Worm (Caenorhabditis elegans): ENCODE data around the gene T12E12.6.

The T12E12.6 gene

DNA sequence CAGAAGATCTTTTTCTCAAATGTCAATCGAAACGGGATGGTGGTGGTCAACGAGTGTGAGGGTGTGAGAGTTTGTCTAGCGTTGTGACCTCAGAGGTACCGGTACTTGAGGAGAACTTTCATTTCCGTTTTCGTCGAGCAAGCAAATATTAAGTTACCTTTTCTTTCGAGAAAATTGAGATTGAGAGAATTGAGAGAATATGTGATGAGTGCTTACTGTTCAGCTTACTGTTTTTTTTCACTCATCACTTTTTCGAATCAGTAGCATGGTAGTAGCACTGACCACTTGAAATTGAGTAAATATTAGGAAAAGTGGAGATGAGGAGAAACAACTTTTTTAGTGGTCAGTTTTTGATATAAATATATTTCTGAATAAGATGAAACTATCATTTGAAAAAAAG lies at the start of gene T12E12.6:
Gene T12E12.6, minus strand, starts transcription at position 101 of the 400 bp plus-strand sequence.
- TF ChIP-seq cog-1 (tag; optimal IDR thresholded peaks at IDR 0.05): no peak

DNA sequence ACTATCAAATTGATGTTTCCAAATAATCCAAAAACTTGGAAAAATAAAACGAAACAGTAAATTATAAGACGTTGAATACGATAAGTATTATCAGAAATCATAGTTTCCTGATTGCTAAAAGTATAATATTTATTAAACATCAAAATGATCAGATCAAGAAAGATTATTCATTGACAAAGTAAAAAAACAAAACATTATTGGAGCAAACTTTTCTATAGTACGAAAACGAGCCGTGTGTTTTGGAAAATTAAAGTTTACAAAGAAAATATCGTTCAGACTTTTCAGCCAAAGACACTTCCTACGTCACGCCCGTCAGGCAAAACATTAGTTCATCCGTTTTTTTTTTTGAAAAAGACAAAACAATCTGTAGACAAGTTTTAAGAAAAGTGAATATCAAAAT lies 49.8 kb upstream of the T12E12.6 start, which contains the start of gene srsx-15:
Gene srsx-15, minus strand, starts transcription at position 101 of the 400 bp plus-strand sequence.
- TF ChIP-seq cog-1 (tag; optimal IDR thresholded peaks at IDR 0.05) (no peak), T22C8.4 (GFP tag; IDR thresholded peaks at IDR 0.05) (no peak), ref-1 (GFP tag; conservative IDR thresholded peaks at IDR 0.05) (no peak), med-1 (GFP tag; optimal IDR thresholded peaks at IDR 0.05; ENCODE audit: insufficient read depth) (no peak), flt-1 (GFP tag; IDR thresholded peaks at IDR 0.05) (no peak), ztf-29 (GFP tag; IDR thresholded peaks at IDR 0.05) (no peak), tab-1 (GFP tag; IDR thresholded peaks at IDR 0.05) (no peak), klf-2 (GFP tag; conservative IDR thresholded peaks at IDR 0.05) (no peak), ztf-23 (GFP tag; IDR thresholded peaks at IDR 0.05) (no peak)

DNA sequence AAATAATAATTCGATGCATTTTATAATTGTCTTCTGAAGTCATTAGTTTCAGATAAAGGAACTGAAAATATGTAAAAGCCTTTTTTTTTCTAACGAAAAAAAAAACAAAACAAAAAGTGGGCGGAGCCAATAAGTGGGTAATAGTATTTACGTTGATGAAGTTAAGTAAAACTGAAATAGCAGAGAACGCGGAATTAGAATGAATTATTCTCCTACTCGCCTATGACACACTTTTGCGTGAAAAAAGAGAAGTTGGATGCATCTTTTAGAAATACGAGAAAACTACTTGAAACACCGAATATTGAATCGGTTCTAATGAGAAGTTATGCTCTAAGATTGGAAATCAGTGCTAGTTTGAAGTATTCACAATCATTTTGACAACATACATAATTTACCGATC lies 45.7 kb upstream of the T12E12.6 start, which contains the start of gene srsx-16:
Gene srsx-16, minus strand, starts transcription at position 101 of the 400 bp plus-strand sequence.
- no peak for TF ChIP-seq tab-1 (GFP tag; IDR thresholded peaks at IDR 0.05)
- TF ChIP-seq ztf-29 (GFP tag; IDR thresholded peaks at IDR 0.05): no peak
- TF ChIP-seq ztf-23 (GFP tag; IDR thresholded peaks at IDR 0.05): no peak
- no peak for TF ChIP-seq klf-2 (GFP tag; conservative IDR thresholded peaks at IDR 0.05)
- TF ChIP-seq flt-1 (GFP tag; IDR thresholded peaks at IDR 0.05): no peak
- TF ChIP-seq cog-1 (tag; optimal IDR thresholded peaks at IDR 0.05): no peak
- TF ChIP-seq med-1 (GFP tag; optimal IDR thresholded peaks at IDR 0.05; ENCODE audit: insufficient read depth): no peak
- TF ChIP-seq ref-1 (GFP tag; conservative IDR thresholded peaks at IDR 0.05): no peak
- no peak for TF ChIP-seq T22C8.4 (GFP tag; IDR thresholded peaks at IDR 0.05)

DNA sequence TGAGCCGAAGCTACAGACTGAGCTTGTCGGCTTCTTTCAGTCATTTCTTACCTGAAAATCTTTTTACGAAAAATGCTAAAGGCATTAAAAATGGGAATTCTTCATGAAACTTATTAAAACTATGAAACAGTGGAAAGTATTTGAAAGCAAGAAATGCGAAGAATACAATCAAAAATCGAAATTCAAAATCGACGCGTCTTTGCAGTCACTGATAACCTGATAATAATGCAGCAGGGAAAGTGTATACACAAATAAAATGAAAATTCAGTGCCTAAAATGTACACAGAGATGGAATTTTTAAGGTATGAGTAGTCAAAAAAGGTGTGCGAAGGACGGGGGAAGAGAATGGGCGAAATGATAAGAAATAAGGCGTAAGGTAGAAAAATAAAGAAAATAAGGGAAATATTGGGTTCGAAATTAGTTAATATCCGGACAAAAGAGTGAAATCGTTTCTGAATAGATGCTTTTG lies 40.7 kb upstream of the T12E12.6 start, which contains the start of gene C39H7.4:
Gene C39H7.4, minus strand, starts transcription at position 51 of the 469 bp plus-strand sequence.
- TF ChIP-seq ref-1 (GFP tag; conservative IDR thresholded peaks at IDR 0.05): no peak
- no peak for TF ChIP-seq flt-1 (GFP tag; IDR thresholded peaks at IDR 0.05)
- TF ChIP-seq T22C8.4 (GFP tag; IDR thresholded peaks at IDR 0.05): no peak
- no peak for TF ChIP-seq ztf-29 (GFP tag; IDR thresholded peaks at IDR 0.05)
- TF ChIP-seq med-1 (GFP tag; optimal IDR thresholded peaks at IDR 0.05; ENCODE audit: insufficient read depth): no peak
- no peak for TF ChIP-seq klf-2 (GFP tag; conservative IDR thresholded peaks at IDR 0.05)
- TF ChIP-seq cog-1 (tag; optimal IDR thresholded peaks at IDR 0.05): no peak
- TF ChIP-seq ztf-23 (GFP tag; IDR thresholded peaks at IDR 0.05): no peak
- no peak for TF ChIP-seq tab-1 (GFP tag; IDR thresholded peaks at IDR 0.05)

DNA sequence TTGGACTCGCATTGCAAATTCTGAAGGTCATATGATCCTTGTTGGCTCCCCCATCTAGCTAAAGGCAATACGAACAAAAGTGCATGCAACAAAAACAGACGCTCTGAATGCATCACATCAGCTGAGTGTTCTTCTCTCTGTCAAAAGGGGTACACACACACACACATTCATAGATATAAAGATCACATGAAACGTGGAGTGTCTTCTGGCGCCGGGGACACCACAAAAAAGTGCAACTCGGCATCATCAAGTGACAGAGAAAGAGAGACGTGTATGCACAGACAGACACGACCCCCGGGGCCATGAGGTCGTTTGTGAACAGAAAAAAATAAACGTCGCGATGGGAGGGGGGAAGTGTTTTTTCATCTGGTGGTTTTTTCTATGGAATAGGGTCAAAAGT lies 33.4 kb upstream of the T12E12.6 start:
- TF ChIP-seq cog-1 (tag; optimal IDR thresholded peaks at IDR 0.05) (no peak), T22C8.4 (GFP tag; IDR thresholded peaks at IDR 0.05) (no peak), ref-1 (GFP tag; conservative IDR thresholded peaks at IDR 0.05) (no peak)

DNA sequence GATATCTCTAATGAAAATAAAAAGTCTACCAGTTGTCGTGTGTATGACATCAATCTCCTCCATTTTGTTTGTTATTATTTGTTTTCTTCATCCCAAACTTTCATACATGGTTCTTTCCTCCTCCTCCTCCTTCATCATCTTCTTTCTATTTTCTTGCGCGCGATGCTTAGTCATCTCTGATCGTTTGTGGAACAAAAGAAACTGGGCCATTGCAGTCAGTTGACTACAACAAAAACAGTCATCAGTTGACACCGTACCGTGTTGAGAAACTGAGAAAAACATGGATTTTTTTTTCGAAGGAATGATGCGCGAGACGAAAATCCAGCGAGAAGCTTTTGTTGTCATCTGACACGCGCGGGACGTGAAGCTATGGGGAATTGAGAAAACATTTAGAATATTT lies 31.3 kb upstream of the T12E12.6 start:
- TF ChIP-seq T22C8.4 (GFP tag; IDR thresholded peaks at IDR 0.05): no peak
- no peak for TF ChIP-seq tab-1 (GFP tag; IDR thresholded peaks at IDR 0.05)
- TF ChIP-seq ztf-23 (GFP tag; IDR thresholded peaks at IDR 0.05): no peak
- no peak for TF ChIP-seq ref-1 (GFP tag; conservative IDR thresholded peaks at IDR 0.05)
- TF ChIP-seq klf-2 (GFP tag; conservative IDR thresholded peaks at IDR 0.05): no peak
- TF ChIP-seq ztf-29 (GFP tag; IDR thresholded peaks at IDR 0.05): no peak
- no peak for TF ChIP-seq med-1 (GFP tag; optimal IDR thresholded peaks at IDR 0.05; ENCODE audit: insufficient read depth)

DNA sequence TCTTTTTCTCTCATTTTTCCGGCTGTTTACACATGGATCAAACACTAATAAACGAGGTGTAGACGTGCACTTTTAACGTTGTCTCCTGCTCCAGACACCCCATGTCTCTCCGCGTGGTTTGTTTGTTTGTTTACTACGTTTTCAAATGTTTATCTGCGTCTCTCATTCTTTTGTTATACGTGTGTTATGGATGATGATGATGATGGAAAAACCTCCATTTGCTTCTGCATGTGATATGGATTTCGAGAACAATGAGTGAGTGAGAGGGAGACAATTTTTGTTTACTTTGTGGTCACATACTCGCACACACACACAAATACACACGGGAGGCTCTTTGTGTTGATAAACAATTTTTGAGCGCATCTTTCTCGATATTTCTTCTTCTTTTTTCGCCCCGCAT lies 30.5 kb upstream of the T12E12.6 start:
- peak; percentile 47 for TF ChIP-seq cog-1 (tag; optimal IDR thresholded peaks at IDR 0.05)
- TF ChIP-seq ref-1 (GFP tag; conservative IDR thresholded peaks at IDR 0.05): no peak

DNA sequence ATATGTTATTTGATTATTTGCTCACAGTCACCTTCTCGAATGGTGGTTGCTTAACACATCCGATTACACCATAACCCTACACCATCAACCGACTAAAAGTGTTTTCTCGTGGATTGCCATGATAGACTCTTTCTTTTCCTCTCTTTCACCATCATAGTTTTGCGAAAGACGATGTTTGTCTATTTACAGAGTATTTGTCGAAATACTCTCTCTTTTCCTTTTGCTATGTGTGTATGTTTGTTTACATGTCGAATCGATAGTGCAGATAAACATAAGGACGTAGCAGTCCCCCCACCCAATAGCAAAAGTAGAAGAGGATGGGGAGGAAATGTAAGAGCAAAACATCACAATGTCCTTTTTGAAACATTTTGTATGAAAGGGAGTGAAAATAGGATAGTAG lies 29.4 kb upstream of the T12E12.6 start:
- TF ChIP-seq ztf-29 (GFP tag; IDR thresholded peaks at IDR 0.05): no peak
- TF ChIP-seq cog-1 (tag; optimal IDR thresholded peaks at IDR 0.05): no peak
- TF ChIP-seq med-1 (GFP tag; optimal IDR thresholded peaks at IDR 0.05; ENCODE audit: insufficient read depth): no peak
- no peak for TF ChIP-seq klf-2 (GFP tag; conservative IDR thresholded peaks at IDR 0.05)
- TF ChIP-seq flt-1 (GFP tag; IDR thresholded peaks at IDR 0.05): no peak
- no peak for TF ChIP-seq ref-1 (GFP tag; conservative IDR thresholded peaks at IDR 0.05)
- TF ChIP-seq ztf-23 (GFP tag; IDR thresholded peaks at IDR 0.05): no peak
- no peak for TF ChIP-seq tab-1 (GFP tag; IDR thresholded peaks at IDR 0.05)
- TF ChIP-seq T22C8.4 (GFP tag; IDR thresholded peaks at IDR 0.05): no peak

DNA sequence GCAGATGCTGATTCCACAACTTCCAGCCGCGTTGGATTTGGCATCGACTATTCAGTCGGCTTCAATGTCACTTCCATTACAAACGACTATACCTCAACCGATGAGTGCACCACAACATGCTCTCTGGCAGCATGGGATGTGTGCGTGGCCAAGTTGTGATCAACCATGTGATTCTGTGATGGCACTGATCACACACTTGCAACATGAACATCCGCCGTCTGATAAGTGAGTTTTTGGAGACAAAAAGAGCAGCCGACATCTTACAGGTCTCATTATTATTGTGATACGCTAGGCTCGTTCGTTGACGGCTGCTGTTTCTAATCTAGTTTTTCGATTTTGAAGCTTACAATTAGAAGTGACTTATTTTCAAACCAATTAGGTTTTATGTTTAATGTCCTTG lies 28.5 kb upstream of the T12E12.6 start:
- no peak for TF ChIP-seq cog-1 (tag; optimal IDR thresholded peaks at IDR 0.05)
- TF ChIP-seq ztf-29 (GFP tag; IDR thresholded peaks at IDR 0.05): no peak
- TF ChIP-seq flt-1 (GFP tag; IDR thresholded peaks at IDR 0.05): no peak
- no peak for TF ChIP-seq med-1 (GFP tag; optimal IDR thresholded peaks at IDR 0.05; ENCODE audit: insufficient read depth)
- no peak for TF ChIP-seq klf-2 (GFP tag; conservative IDR thresholded peaks at IDR 0.05)
- no peak for TF ChIP-seq tab-1 (GFP tag; IDR thresholded peaks at IDR 0.05)
- no peak for TF ChIP-seq ref-1 (GFP tag; conservative IDR thresholded peaks at IDR 0.05)
- TF ChIP-seq ztf-23 (GFP tag; IDR thresholded peaks at IDR 0.05): no peak
- no peak for TF ChIP-seq T22C8.4 (GFP tag; IDR thresholded peaks at IDR 0.05)

DNA sequence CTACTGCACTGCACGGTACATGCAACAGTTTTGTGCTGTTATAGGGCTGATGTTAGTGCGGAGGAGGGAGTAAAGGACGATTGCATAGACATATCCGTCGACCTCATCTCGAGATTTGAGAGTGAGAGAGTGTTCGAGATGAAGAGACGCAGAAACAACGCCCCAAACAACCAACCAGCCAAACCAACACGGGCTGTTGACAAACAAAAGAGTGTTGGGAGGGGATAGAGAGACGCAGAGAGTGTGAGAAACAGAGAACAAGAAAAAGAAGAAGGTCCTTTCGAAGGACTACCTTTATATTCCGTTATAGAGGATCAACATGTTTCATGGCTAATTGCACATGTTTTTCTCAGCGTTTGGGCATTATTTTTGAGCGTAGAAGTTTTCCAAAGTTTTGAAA lies 26.4 kb upstream of the T12E12.6 start:
- TF ChIP-seq tab-1 (GFP tag; IDR thresholded peaks at IDR 0.05) (no peak), flt-1 (GFP tag; IDR thresholded peaks at IDR 0.05) (peak; percentile 60; the same call in 1 of the 2 replicates), ztf-23 (GFP tag; IDR thresholded peaks at IDR 0.05) (peak; percentile 54; the same call in 1 of the 2 replicates), ref-1 (GFP tag; conservative IDR thresholded peaks at IDR 0.05) (no peak), T22C8.4 (GFP tag; IDR thresholded peaks at IDR 0.05) (no peak), ztf-29 (GFP tag; IDR thresholded peaks at IDR 0.05) (no peak), cog-1 (tag; optimal IDR thresholded peaks at IDR 0.05) (peak; percentile 87)

Data from whole organism, midembryonic.